Fruit fly (Drosophila melanogaster) whole organism, adult: ENCODE data around the gene CG17140.

Experiments used
- CG11617 ChIP-seq: fragments of 200-800 bp; sonication (Bioruptor generic); optimal IDR thresholded peaks from 2 replicates; lab custom pipeline; 2017; ENCODE audit warnings: mild to moderate bottlenecking, missing biosample characterization, missing genetic modification reagents, missing genetic modification characterization
- CG7101 ChIP-seq: fragments of 200-800 bp; sonication (Bioruptor generic); optimal IDR thresholded peaks from 2 replicates; lab custom pipeline; 2018; ENCODE audit warnings: missing biosample characterization, mild to moderate bottlenecking, missing genetic modification characterization, moderate library complexity
- Crg-1 ChIP-seq: fragments of 200-800 bp; sonication (Bioruptor generic); optimal IDR thresholded peaks from 2 replicates; lab custom pipeline; 2016; ENCODE audit warnings: missing biosample characterization, missing genetic modification characterization
- Hr96 ChIP-seq: fragments of 200-800 bp; sonication (Bioruptor generic); optimal IDR thresholded peaks from 2 replicates; lab custom pipeline; 2016; ENCODE audit warnings: missing biosample characterization, missing genetic modification characterization
- cnc ChIP-seq, 2 experiments: fragments of >200 bp; optimal IDR thresholded peaks; 2 replicates each; lab custom pipeline; 2017
- tj ChIP-seq: fragments of 200-800 bp; sonication (Bioruptor generic); optimal IDR thresholded peaks from 3 replicates; lab custom pipeline; 2017; ENCODE audit warnings: missing biosample characterization, mild to moderate bottlenecking, missing genetic modification characterization, moderate library complexity
- toe ChIP-seq: fragments of 200-800 bp; sonication (Bioruptor generic); optimal IDR thresholded peaks from 2 replicates; lab custom pipeline; 2016; ENCODE audit warnings: missing biosample characterization, missing genetic modification characterization

Gene CG17140

DNA sequence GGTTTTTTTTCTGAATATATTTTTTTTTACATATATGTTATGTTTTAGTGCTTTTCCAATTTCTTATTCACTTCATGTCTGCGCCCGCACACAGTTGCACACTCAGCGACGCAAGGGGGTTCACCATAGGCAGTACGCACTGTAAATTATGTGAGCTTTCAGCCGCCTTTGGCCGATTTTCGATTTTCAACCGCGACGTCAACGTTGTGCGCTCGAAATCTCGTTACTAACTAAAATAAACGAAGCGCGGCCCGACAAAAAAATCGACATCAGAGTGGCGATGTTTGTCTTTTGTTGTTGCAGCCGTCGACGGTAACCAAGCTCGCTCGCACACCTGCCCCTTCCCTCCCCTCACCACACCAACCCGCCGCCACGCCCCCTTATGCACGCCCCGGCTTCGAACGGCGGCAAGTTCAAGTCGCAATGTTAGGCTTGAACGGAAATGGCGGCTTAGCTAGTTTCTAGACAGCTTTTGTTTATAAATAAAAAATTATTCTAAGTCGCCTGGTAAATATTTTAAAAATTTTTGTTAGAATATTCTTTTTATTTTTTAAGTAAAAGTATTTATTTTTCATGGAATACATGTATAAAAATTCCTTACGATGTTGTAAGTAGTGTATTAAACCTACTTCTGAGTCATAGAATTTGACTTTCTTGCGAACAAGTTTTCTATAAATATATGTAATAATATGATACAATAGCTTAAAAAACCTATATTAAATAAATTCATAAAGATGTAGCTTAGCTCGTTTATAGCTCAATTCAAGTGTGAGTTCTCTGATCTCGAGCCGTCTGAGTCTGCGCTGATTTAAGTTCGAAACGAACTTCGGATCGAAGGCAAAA is 44.4 kb downstream of the CG17140 start, which contains the start of gene CG31869:
CG31869 (minus strand) TSS at position 233 of the 843 bp plus-strand sequence.
- TF ChIP-seq tj (GFP tag; lab: Kevin White, UChicago): peak; percentile 30
- no peak for TF ChIP-seq CG11617 (GFP tag; lab: Kevin White, UChicago)

DNA sequence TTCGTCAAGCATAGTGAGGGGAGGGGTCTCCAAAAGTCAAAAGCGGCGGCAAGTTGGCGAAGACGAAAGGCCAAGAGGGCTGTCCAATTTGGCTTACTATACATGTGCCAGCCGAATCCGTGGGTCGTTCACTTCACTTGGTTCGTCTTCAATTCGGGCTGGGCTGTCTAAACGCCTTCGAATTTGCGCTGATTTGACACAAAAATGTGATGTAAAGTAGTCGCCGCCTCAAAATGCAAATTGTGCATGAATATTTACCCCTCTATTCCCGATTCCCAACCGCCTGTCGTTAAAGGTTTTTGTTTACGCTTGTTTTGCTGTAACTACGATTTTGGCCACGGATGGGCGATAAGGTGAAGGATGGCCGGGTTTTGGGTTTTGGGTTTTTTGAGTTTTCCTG is 49.7 kb downstream of the CG17140 start:
- TF ChIP-seq toe (GFP tag; lab: Kevin White, UChicago) (no peak), Hr96 (GFP tag; lab: Kevin White, UChicago) (no peak), cnc (optimal IDR thresholded peaks at IDR 0.05; lab: Kevin White, UChicago) (no peak), tj (GFP tag; lab: Kevin White, UChicago) (peak; percentile 99), Crg-1 (GFP tag; lab: Kevin White, UChicago) (no peak)

DNA sequence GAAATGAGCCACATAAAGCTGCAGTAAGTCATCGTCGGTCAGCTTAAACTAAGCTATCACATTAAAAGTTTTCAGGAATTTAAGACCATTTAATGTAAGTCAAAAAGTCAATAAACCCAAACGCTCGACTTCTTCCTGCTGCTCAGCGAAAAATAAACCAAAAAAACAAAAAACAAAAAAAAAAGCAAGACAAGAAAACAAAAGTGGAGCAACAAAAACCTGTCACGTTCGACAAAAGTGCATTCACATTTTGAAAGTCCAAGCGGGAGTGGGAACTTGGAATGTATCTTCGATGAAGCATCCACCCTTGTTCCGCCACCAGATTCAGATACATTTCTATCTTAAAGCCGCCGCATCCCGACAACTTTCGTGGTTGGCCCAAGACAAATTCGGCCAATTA is 51.4 kb downstream of the CG17140 start:
- TF ChIP-seq tj (GFP tag; lab: Kevin White, UChicago) (peak; percentile 31), CG7101 (tag; lab: Kevin White, UChicago) (no peak)
